Worm (Caenorhabditis elegans) whole organism, late embryonic: ENCODE results near the gene ssp-34.

ENCODE experiments used
- fkh-10 ChIP-seq: fragments of 150-350 bp; optimal IDR thresholded peaks from 2 replicates; lab custom pipeline; 2014; ENCODE audit warnings: missing biosample characterization, missing genetic modification reagents, missing genetic modification characterization
- nhr-232 ChIP-seq: sonication (generic microtip); optimal IDR thresholded peaks from 2 replicates; lab custom pipeline; 2016; ENCODE audit warnings: missing genetic modification characterization, missing compliant biosample characterization

ce11 chrIV:10695203-10695602 lies 43.2 kb downstream of the ssp-34 start, which contains the start of gene R102.4:
- TF ChIP-seq nhr-232 (tag; lab: Kevin White, UChicago) (no peak), fkh-10 (GFP tag; lab: Kevin White, UChicago) (no peak)
